Worm (Caenorhabditis elegans): ENCODE measurements around the gene nuaf-3.

nuaf-3 gene

ce11 chrIV:11211547-11211946, 27.5 kb downstream of the nuaf-3 start:
- TF ChIP-seq odd-2 (tag; optimal IDR thresholded peaks at IDR 0.05) (no peak), elt-2 (tag; optimal IDR thresholded peaks at IDR 0.05) (peak; percentile 89), fkh-10 (GFP tag; optimal IDR thresholded peaks at IDR 0.05) (no peak)

ce11 chrIV:11212978-11213377, 28.9 kb downstream of the nuaf-3 start:
- TF ChIP-seq ttx-3 (tag; optimal IDR thresholded peaks at IDR 0.05) (no peak), ceh-19 (GFP tag; optimal IDR thresholded peaks at IDR 0.05) (no peak), sox-2 (GFP tag; IDR thresholded peaks at IDR 0.05) (no peak), hlh-8 (tag; optimal IDR thresholded peaks at IDR 0.05) (no peak), unc-55 (GFP tag; optimal IDR thresholded peaks at IDR 0.05) (no peak), sox-4 (tag; optimal IDR thresholded peaks at IDR 0.05) (no peak), ceh-24 (tag; optimal IDR thresholded peaks at IDR 0.05) (no peak), hlh-15 (tag; optimal IDR thresholded peaks at IDR 0.05) (no peak), fax-1 (tag; optimal IDR thresholded peaks at IDR 0.05) (no peak), nhr-11 (tag; optimal IDR thresholded peaks at IDR 0.05) (no peak), hlh-30 (tag; optimal IDR thresholded peaks at IDR 0.05; ENCODE audit: insufficient read depth) (no peak), mec-3 (tag; optimal IDR thresholded peaks at IDR 0.05; ENCODE audit: borderline replicate concordance) (no peak), ceh-6 (GFP tag; optimal IDR thresholded peaks at IDR 0.05) (no peak), ceh-31 (tag; optimal IDR thresholded peaks at IDR 0.05) (no peak), nhr-232 (tag; optimal IDR thresholded peaks at IDR 0.05) (no peak), odd-2 (tag; optimal IDR thresholded peaks at IDR 0.05) (no peak), npax-4 (tag; optimal IDR thresholded peaks at IDR 0.05) (no peak), lin-11 (tag; optimal IDR thresholded peaks at IDR 0.05) (no peak)

ce11 chrIV:11218037-11218436, 33.9 kb downstream of the nuaf-3 start, which contains the start of gene zip-6:
Gene zip-6 (minus strand): TSS chrIV:11218137.
- TF ChIP-seq ceh-24 (tag; optimal IDR thresholded peaks at IDR 0.05) (no peak), unc-42 (tag; optimal IDR thresholded peaks at IDR 0.05) (no peak), elt-2 (tag; optimal IDR thresholded peaks at IDR 0.05) (no peak), sox-2 (GFP tag; IDR thresholded peaks at IDR 0.05) (no peak), syd-9 (tag; optimal IDR thresholded peaks at IDR 0.05) (no peak), ceh-22 (tag; optimal IDR thresholded peaks at IDR 0.05) (no peak), pag-3 (tag; optimal IDR thresholded peaks at IDR 0.05; ENCODE audit: borderline replicate concordance) (no peak), ets-4 (tag; optimal IDR thresholded peaks at IDR 0.05) (no peak), ceh-30 (tag; optimal IDR thresholded peaks at IDR 0.05) (no peak), ceh-31 (tag; optimal IDR thresholded peaks at IDR 0.05) (no peak)

DNA sequence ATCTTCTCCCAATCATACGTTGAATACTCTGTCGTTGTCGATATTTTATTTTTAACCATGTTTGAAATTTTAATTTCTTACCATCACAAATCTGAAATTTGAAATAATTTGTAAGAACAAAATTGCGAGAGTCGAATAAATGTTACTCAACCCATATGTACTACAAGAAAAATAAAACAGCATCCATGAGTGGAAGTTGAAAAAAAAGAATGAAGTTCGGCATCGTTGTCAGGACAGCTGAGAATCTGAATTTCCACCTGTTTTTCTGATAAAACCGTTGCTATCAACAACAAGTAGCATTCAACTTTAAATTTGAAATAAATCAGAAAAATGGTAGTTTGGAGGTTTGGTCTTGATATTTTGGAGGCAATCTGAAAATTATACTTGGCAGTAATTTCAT, 39.8 kb downstream of the nuaf-3 start, which contains the start of gene C29F4.3:
Gene C29F4.3 (minus strand): TSS at position 101 of the 400 bp plus-strand sequence.
- no peak for TF ChIP-seq unc-86 (tag; optimal IDR thresholded peaks at IDR 0.05)
- TF ChIP-seq pat-9 (tag; optimal IDR thresholded peaks at IDR 0.05), result no peak
- TF ChIP-seq ama-1 (optimal IDR thresholded peaks at IDR 0.05), result no peak
- no peak for TF ChIP-seq ceh-31 (tag; optimal IDR thresholded peaks at IDR 0.05)
- TF ChIP-seq ceh-22 (tag; optimal IDR thresholded peaks at IDR 0.05), result no peak
- no peak for TF ChIP-seq ttx-3 (tag; optimal IDR thresholded peaks at IDR 0.05)

- no peak for TF ChIP-seq pha-2 (tag; optimal IDR thresholded peaks at IDR 0.05)
- no peak for TF ChIP-seq hlh-8 (tag; optimal IDR thresholded peaks at IDR 0.05)
- TF ChIP-seq ceh-34 (tag; optimal IDR thresholded peaks at IDR 0.05), result no peak
- TF ChIP-seq unc-86 (tag; optimal IDR thresholded peaks at IDR 0.05), result no peak
- TF ChIP-seq ama-1 (optimal IDR thresholded peaks at IDR 0.05), result no peak
- TF ChIP-seq npax-4 (tag; optimal IDR thresholded peaks at IDR 0.05), result no peak
- TF ChIP-seq ref-2 (tag; optimal IDR thresholded peaks at IDR 0.05), result no peak
- no peak for TF ChIP-seq dmd-4 (tag; optimal IDR thresholded peaks at IDR 0.05; ENCODE audit: borderline replicate concordance)
- no peak for TF ChIP-seq Y22D7AL.16 (tag; optimal IDR thresholded peaks at IDR 0.05)
- no peak for TF ChIP-seq ceh-14 (tag; optimal IDR thresholded peaks at IDR 0.05)
- TF ChIP-seq elt-4 (tag; optimal IDR thresholded peaks at IDR 0.05), result no peak
- TF ChIP-seq zip-5 (tag; optimal IDR thresholded peaks at IDR 0.05), result no peak
- TF ChIP-seq odd-2 (tag; optimal IDR thresholded peaks at IDR 0.05), result no peak
- TF ChIP-seq ceh-31 (tag; optimal IDR thresholded peaks at IDR 0.05), result no peak
- no peak for TF ChIP-seq nhr-232 (tag; optimal IDR thresholded peaks at IDR 0.05)
- no peak for TF ChIP-seq nhr-11 (tag; optimal IDR thresholded peaks at IDR 0.05)
- no peak for TF ChIP-seq hlh-30 (tag; optimal IDR thresholded peaks at IDR 0.05; ENCODE audit: insufficient read depth)
- no peak for TF ChIP-seq hlh-6 (tag; optimal IDR thresholded peaks at IDR 0.05)
- no peak for TF ChIP-seq pros-1 (tag; optimal IDR thresholded peaks at IDR 0.05)
- no peak for TF ChIP-seq ceh-18 (tag; optimal IDR thresholded peaks at IDR 0.05)
Observed at ce11 chrIV:11225206-11225605, 41.1 kb downstream of the nuaf-3 start, which contains the start of gene col-125. Gene col-125 (plus strand): TSS chrIV:11225506.
